Fruit fly (Drosophila melanogaster): ENCODE measurements around the gene CG42780.

CG42780 gene

DNA sequence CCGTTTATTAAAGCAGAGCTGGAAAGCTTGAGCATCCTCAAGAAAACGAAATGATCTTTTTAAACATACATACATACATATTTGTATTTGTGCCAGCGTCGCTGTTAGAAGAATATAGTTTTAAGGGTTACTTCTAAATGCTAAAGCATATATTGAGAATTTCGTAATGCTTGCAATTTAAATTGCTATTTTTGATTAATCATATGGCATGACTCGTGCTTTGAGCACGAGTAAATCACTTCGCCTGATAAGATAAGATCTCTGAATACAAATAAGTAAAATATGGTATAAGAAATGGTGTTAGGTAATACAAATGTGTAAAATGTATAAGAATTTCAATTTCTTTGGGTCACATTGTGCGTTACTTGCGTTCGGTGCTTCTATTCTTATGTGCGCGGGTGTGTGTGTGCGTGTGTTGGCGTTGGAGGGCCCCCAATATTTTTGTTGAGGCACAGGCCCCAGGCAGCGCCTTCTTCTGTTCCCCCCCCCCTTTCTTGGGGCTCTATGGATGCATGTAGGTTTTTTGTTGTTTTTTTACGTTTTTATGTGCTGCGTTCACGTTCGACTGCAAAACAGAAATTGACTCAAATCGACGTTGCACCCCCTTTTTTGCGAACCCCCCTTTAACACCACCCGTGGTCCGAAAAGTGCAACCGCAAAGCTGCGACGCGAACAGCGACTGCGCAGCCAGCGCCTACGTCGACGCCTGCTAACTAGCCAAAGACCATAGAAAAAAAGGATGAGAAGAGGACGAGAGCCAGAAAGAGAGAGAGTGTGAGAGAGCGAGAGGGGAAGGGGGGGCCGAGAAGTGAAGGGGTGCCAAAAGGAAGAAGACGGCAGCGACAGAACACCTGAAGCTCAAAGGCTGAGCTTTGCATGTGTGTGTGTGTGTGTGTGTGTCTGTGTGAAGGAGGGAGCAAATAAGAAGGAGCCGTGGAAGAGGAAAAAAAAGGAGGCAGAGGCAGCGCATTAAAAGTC is 30.4 kb downstream of the CG42780 start (continued):
- no peak for TF ChIP-seq CG7271 (tag; optimal IDR thresholded peaks at IDR 0.05)
- no peak for TF ChIP-seq pan (optimal IDR thresholded peaks at IDR 0.05)
- peak in 1 of 2 experiments; percentile 73 for TF ChIP-seq pan (GFP tag; optimal IDR thresholded peaks at IDR 0.05 in 1 of 2, IDR thresholded peaks at IDR 0.05 in 1 of 2)
- peak; percentile 82 for TF ChIP-seq CG31441 (GFP tag; IDR thresholded peaks at IDR 0.05)
- no peak for TF ChIP-seq oc (tag; optimal IDR thresholded peaks at IDR 0.05)
- TF ChIP-seq CG17385 (GFP tag; optimal IDR thresholded peaks at IDR 0.05), result no peak
- no peak for TF ChIP-seq Dll (GFP tag; IDR thresholded peaks at IDR 0.05; ENCODE audit: partially characterized antibody)
- peak; percentile 48 for TF ChIP-seq CG6254 (GFP tag; optimal IDR thresholded peaks at IDR 0.05)
- no peak for TF ChIP-seq p53 (GFP tag; optimal IDR thresholded peaks at IDR 0.05)
- no peak for TF ChIP-seq H2.0 (GFP tag; IDR thresholded peaks at IDR 0.05)
- peak; percentile 13 for TF ChIP-seq Usf (GFP tag; optimal IDR thresholded peaks at IDR 0.05)
- no peak for TF ChIP-seq CG10654 (GFP tag; optimal IDR thresholded peaks at IDR 0.05)
- peak; percentile 83 for TF ChIP-seq CG9437 (GFP tag; optimal IDR thresholded peaks at IDR 0.05)
- no peak for TF ChIP-seq Bdp1 (GFP tag; optimal IDR thresholded peaks at IDR 0.05)
- no peak for TF ChIP-seq Dp (GFP tag; optimal IDR thresholded peaks at IDR 0.05)
- TF ChIP-seq CG43689 (GFP tag; IDR thresholded peaks at IDR 0.05), result no peak
- TF ChIP-seq CG33213 (GFP tag; optimal IDR thresholded peaks at IDR 0.05), result no peak
- TF ChIP-seq fu2 (GFP tag; optimal IDR thresholded peaks at IDR 0.05), result no peak
- TF ChIP-seq CG2712 (tag; optimal IDR thresholded peaks at IDR 0.05), result peak; percentile 70
- TF ChIP-seq lola (GFP tag; optimal IDR thresholded peaks at IDR 0.05), result peak in 1 of 3 experiments; percentile 86
- TF ChIP-seq CG18764 (GFP tag; optimal IDR thresholded peaks at IDR 0.05), result no peak
- no peak for TF ChIP-seq CG14965 (GFP tag; optimal IDR thresholded peaks at IDR 0.05; ENCODE audit: borderline replicate concordance)
- no peak for TF ChIP-seq CG6791 (GFP tag; IDR thresholded peaks at IDR 0.05; ENCODE audit: partially characterized antibody)
- TF ChIP-seq insv (GFP tag; optimal IDR thresholded peaks at IDR 0.05), result no peak
- peak; percentile 14 for TF ChIP-seq nom (GFP tag; optimal IDR thresholded peaks at IDR 0.05)
- no peak for TF ChIP-seq disco-r (GFP tag; optimal IDR thresholded peaks at IDR 0.05)
- TF ChIP-seq CG6654 (GFP tag; optimal IDR thresholded peaks at IDR 0.05), result peak; percentile 50
- no peak for TF ChIP-seq CG2129 (GFP tag; IDR thresholded peaks at IDR 0.05; ENCODE audit: partially characterized antibody)
- no peak for TF ChIP-seq CG2889 (GFP tag; IDR thresholded peaks at IDR 0.05)
- no peak for TF ChIP-seq Bteb2 (GFP tag; optimal IDR thresholded peaks at IDR 0.05)
- TF ChIP-seq gfzf (GFP tag; optimal IDR thresholded peaks at IDR 0.05), result no peak
- TF ChIP-seq Dref (GFP tag; IDR thresholded peaks at IDR 0.05), result no peak
- no peak for TF ChIP-seq Tbp (GFP tag; optimal IDR thresholded peaks at IDR 0.05)
- peak; percentile 36; the same call in 1 of the 3 replicates for TF ChIP-seq H15 (GFP tag; IDR thresholded peaks at IDR 0.05)
- no peak for TF ChIP-seq fru (optimal IDR thresholded peaks at IDR 0.05)
- 0 out of 2 replicates have a peak, but pooled peaks have one; percentile 36 for TF ChIP-seq CG14441 (GFP tag; IDR thresholded peaks at IDR 0.05)
- TF ChIP-seq Side (GFP tag; optimal IDR thresholded peaks at IDR 0.05), result no peak
- no peak for TF ChIP-seq CHES-1-like (GFP tag; optimal IDR thresholded peaks at IDR 0.05)
- TF ChIP-seq Fer2 (tag; optimal IDR thresholded peaks at IDR 0.05), result no peak
- no peak for TF ChIP-seq chinmo (GFP tag; IDR thresholded peaks at IDR 0.05; ENCODE audit: partially characterized antibody)
- TF ChIP-seq row (GFP tag; IDR thresholded peaks at IDR 0.05), result peak; percentile 58
- TF ChIP-seq cato (GFP tag; optimal IDR thresholded peaks at IDR 0.05; ENCODE audit: borderline replicate concordance), result no peak
- TF ChIP-seq stwl (tag; optimal IDR thresholded peaks at IDR 0.05), result no peak
- no peak for TF ChIP-seq zen2 (GFP tag; IDR thresholded peaks at IDR 0.05; ENCODE audit: partially characterized antibody)
- TF ChIP-seq eve (GFP tag; optimal IDR thresholded peaks at IDR 0.05), result no peak
- TF ChIP-seq Asciz (GFP tag; optimal IDR thresholded peaks at IDR 0.05), result peak; percentile 74
- TF ChIP-seq CG2875 (GFP tag; optimal IDR thresholded peaks at IDR 0.05), result peak; percentile 52
- TF ChIP-seq CG12236 (GFP tag; optimal IDR thresholded peaks at IDR 0.05), result peak; percentile 45
